Worm (Caenorhabditis elegans): Measurements from ENCODE around the gene ZC155.2.

Gene ZC155.2

ce11 chrIII:5218687-5219086 is at the start of gene ZC155.2:
Gene ZC155.2, plus strand, starts transcription at chrIII:5218987.
- TF ChIP-seq dao-5 (tag; optimal IDR thresholded peaks at IDR 0.05) (no peak), him-1 (tag; optimal IDR thresholded peaks at IDR 0.05) (no peak), W03F9.2 (tag; optimal IDR thresholded peaks at IDR 0.05) (no peak)

ce11 chrIII:5169699-5170098 is 49.1 kb upstream of the ZC155.2 start, which contains the start of gene ulp-1:
Gene ulp-1, minus strand, starts transcription at chrIII:5169799.
- TF ChIP-seq him-1 (tag; optimal IDR thresholded peaks at IDR 0.05) (no peak), dao-5 (tag; optimal IDR thresholded peaks at IDR 0.05) (no peak), W03F9.2 (tag; optimal IDR thresholded peaks at IDR 0.05) (no peak)

ce11 chrIII:5171945-5172344 is 46.8 kb upstream of the ZC155.2 start, which contains the start of gene prp-19:
Gene prp-19, minus strand, starts transcription at chrIII:5172045.
- TF ChIP-seq W03F9.2 (tag; optimal IDR thresholded peaks at IDR 0.05) (no peak), him-1 (tag; optimal IDR thresholded peaks at IDR 0.05) (no peak), dao-5 (tag; optimal IDR thresholded peaks at IDR 0.05) (no peak)

- peak; percentile 89 for TF ChIP-seq W03F9.2 (tag; optimal IDR thresholded peaks at IDR 0.05)
- no peak for TF ChIP-seq dao-5 (tag; optimal IDR thresholded peaks at IDR 0.05)
- peak; percentile 86 for TF ChIP-seq him-1 (tag; optimal IDR thresholded peaks at IDR 0.05)
These were observed 46.3 kb upstream of the ZC155.2 start, which contains the start of gene K10D2.5 for ce11 chrIII:5172470-5172869. Gene K10D2.5, plus strand, starts transcription at chrIII:5172720.

ce11 chrIII:5173139-5173538 is 45.6 kb upstream of the ZC155.2 start, which contains the start of gene emb-1:
Gene emb-1, plus strand, starts transcription at chrIII:5173439.
- TF ChIP-seq W03F9.2 (tag; optimal IDR thresholded peaks at IDR 0.05) = no peak
- no peak for TF ChIP-seq dao-5 (tag; optimal IDR thresholded peaks at IDR 0.05)
- no peak for TF ChIP-seq him-1 (tag; optimal IDR thresholded peaks at IDR 0.05)

ce11 chrIII:5173622-5174021 is 45.2 kb upstream of the ZC155.2 start, which contains the start of gene cid-1:
Gene cid-1, plus strand, starts transcription at chrIII:5173922.
- TF ChIP-seq him-1 (tag; optimal IDR thresholded peaks at IDR 0.05) (no peak), W03F9.2 (tag; optimal IDR thresholded peaks at IDR 0.05) (no peak), dao-5 (tag; optimal IDR thresholded peaks at IDR 0.05) (no peak)

- TF ChIP-seq dao-5 (tag; optimal IDR thresholded peaks at IDR 0.05) = no peak
- no peak for TF ChIP-seq W03F9.2 (tag; optimal IDR thresholded peaks at IDR 0.05)
- no peak for TF ChIP-seq him-1 (tag; optimal IDR thresholded peaks at IDR 0.05)
These were observed 39.6 kb upstream of the ZC155.2 start for ce11 chrIII:5179166-5179565.

ce11 chrIII:5180588-5180987 is 38.2 kb upstream of the ZC155.2 start:
- no peak for TF ChIP-seq him-1 (tag; optimal IDR thresholded peaks at IDR 0.05)
- TF ChIP-seq W03F9.2 (tag; optimal IDR thresholded peaks at IDR 0.05) = no peak

- TF ChIP-seq W03F9.2 (tag; optimal IDR thresholded peaks at IDR 0.05) (no peak), him-1 (tag; optimal IDR thresholded peaks at IDR 0.05) (no peak), dao-5 (tag; optimal IDR thresholded peaks at IDR 0.05) (no peak)
These were observed 37.6 kb upstream of the ZC155.2 start for ce11 chrIII:5181217-5181616.

- TF ChIP-seq him-1 (tag; optimal IDR thresholded peaks at IDR 0.05) = no peak
- TF ChIP-seq dao-5 (tag; optimal IDR thresholded peaks at IDR 0.05) = no peak
- no peak for TF ChIP-seq W03F9.2 (tag; optimal IDR thresholded peaks at IDR 0.05)
These were observed 37.1 kb upstream of the ZC155.2 start for ce11 chrIII:5181641-5182040.

- TF ChIP-seq dao-5 (tag; optimal IDR thresholded peaks at IDR 0.05) = no peak
- TF ChIP-seq W03F9.2 (tag; optimal IDR thresholded peaks at IDR 0.05) = no peak
- TF ChIP-seq him-1 (tag; optimal IDR thresholded peaks at IDR 0.05) = no peak
These were observed 35.4 kb upstream of the ZC155.2 start for ce11 chrIII:5183372-5183771.

- TF ChIP-seq him-1 (tag; optimal IDR thresholded peaks at IDR 0.05) = no peak
- no peak for TF ChIP-seq dao-5 (tag; optimal IDR thresholded peaks at IDR 0.05)
- TF ChIP-seq W03F9.2 (tag; optimal IDR thresholded peaks at IDR 0.05) = no peak
These were observed 33.2 kb upstream of the ZC155.2 start, which contains the start of gene pup-2 for ce11 chrIII:5185620-5186019. Gene pup-2, plus strand, starts transcription at chrIII:5185920.

ce11 chrIII:5188426-5188825 is 30.4 kb upstream of the ZC155.2 start, which contains the start of gene K10D2.8:
Gene K10D2.8, plus strand, starts transcription at chrIII:5188726.
- TF ChIP-seq W03F9.2 (tag; optimal IDR thresholded peaks at IDR 0.05) (no peak), him-1 (tag; optimal IDR thresholded peaks at IDR 0.05) (no peak), dao-5 (tag; optimal IDR thresholded peaks at IDR 0.05) (no peak)

- TF ChIP-seq dao-5 (tag; optimal IDR thresholded peaks at IDR 0.05) = no peak
- TF ChIP-seq him-1 (tag; optimal IDR thresholded peaks at IDR 0.05) = no peak
- no peak for TF ChIP-seq W03F9.2 (tag; optimal IDR thresholded peaks at IDR 0.05)
These were observed 28.6 kb upstream of the ZC155.2 start for ce11 chrIII:5190179-5190578.

ce11 chrIII:5190671-5191174 is 28.1 kb upstream of the ZC155.2 start, which contains the start of gene hira-1:
Gene hira-1, plus strand, starts transcription at chrIII:5191124.
- TF ChIP-seq W03F9.2 (tag; optimal IDR thresholded peaks at IDR 0.05) = peak; percentile 45
- TF ChIP-seq dao-5 (tag; optimal IDR thresholded peaks at IDR 0.05) = no peak
- TF ChIP-seq him-1 (tag; optimal IDR thresholded peaks at IDR 0.05) = no peak

All from whole organism, L4/young adult.